Worm (Caenorhabditis elegans): Measurements from ENCODE around the gene vps-41.

Gene vps-41

DNA sequence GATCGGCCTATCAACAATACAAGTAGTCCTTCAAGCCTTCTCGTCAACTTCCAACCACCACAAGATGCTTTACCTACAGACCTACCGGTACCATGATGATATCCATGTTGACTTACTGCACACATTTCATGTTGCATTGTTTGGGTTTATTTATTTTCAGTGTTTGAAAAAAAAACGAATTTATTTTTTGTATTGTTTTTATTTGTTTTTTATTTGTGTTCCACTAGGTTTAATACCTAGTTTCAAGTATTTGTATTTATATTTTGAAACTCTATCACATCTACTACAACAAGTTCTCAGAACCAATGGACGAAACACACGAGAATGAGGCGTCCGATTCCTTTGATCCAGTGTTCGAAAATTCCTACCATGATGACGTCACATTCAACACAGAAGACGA is at the start of gene vps-41:
Gene vps-41, plus strand, starts transcription at position 301 of the 400 bp plus-strand sequence.
- TF ChIP-seq flt-1 (GFP tag; IDR thresholded peaks at IDR 0.05) = no peak
- no peak for TF ChIP-seq ref-1 (GFP tag; conservative IDR thresholded peaks at IDR 0.05)
- no peak for TF ChIP-seq ztf-29 (GFP tag; IDR thresholded peaks at IDR 0.05)
- no peak for TF ChIP-seq med-1 (GFP tag; optimal IDR thresholded peaks at IDR 0.05; ENCODE audit: insufficient read depth)
- TF ChIP-seq klf-2 (GFP tag; conservative IDR thresholded peaks at IDR 0.05) = no peak
- no peak for TF ChIP-seq tab-1 (GFP tag; IDR thresholded peaks at IDR 0.05)
- no peak for TF ChIP-seq T22C8.4 (GFP tag; IDR thresholded peaks at IDR 0.05)
- no peak for TF ChIP-seq cog-1 (tag; optimal IDR thresholded peaks at IDR 0.05)
- no peak for TF ChIP-seq ztf-23 (GFP tag; IDR thresholded peaks at IDR 0.05)

DNA sequence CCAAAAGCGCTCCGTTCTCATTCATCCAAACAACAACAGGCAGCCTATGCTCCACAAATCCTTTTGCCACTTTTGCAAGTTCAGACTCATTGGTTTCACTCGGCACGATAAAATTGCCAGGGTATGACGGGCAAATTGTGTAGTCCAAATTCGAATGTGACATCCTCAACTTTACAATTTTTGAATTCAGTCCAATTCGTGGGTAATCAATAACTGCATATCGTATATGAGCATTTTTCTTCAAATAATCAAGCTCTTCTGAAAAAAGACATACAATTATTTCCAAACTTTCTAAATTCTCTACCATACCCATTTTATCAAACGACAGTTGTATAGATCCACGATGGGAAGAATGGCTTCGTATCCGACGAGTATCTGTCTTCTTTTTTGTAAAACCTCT is 45.4 kb upstream of the vps-41 start:
- TF ChIP-seq tab-1 (GFP tag; IDR thresholded peaks at IDR 0.05) = no peak
- TF ChIP-seq klf-2 (GFP tag; conservative IDR thresholded peaks at IDR 0.05) = no peak
- TF ChIP-seq cog-1 (tag; optimal IDR thresholded peaks at IDR 0.05) = no peak
- no peak for TF ChIP-seq ref-1 (GFP tag; conservative IDR thresholded peaks at IDR 0.05)
- TF ChIP-seq ztf-23 (GFP tag; IDR thresholded peaks at IDR 0.05) = no peak
- no peak for TF ChIP-seq ztf-29 (GFP tag; IDR thresholded peaks at IDR 0.05)
- TF ChIP-seq med-1 (GFP tag; optimal IDR thresholded peaks at IDR 0.05; ENCODE audit: insufficient read depth) = no peak
- TF ChIP-seq flt-1 (GFP tag; IDR thresholded peaks at IDR 0.05) = no peak
- TF ChIP-seq T22C8.4 (GFP tag; IDR thresholded peaks at IDR 0.05) = no peak

DNA sequence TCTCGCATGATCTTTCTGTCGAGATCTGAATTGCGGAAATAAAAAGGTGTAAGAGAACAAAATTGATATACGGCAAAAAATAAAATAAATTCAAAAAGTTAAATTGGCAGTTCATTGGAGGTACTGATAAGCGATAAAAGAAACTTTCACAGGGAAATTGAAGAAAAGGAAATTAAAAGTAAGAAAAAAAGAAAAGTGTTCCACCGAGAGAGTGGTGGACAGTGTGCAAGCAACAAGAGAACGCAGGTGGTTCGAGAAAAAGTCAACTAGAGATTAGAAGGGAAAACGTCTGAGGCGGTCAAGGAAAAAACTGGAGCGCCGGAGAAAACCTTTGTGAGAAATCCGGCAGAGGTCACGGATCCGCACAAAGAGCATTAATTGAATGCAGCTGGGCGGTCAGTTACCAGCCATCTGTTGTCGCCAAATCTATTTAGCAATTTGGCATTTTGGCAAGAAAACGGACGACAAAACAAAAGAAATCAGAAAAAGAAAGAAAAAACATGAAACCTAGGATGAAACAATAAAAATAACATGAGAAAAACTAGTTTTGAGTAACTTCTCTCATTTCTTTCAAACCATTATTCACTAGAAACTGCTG is 40.1 kb upstream of the vps-41 start, which contains the start of gene mtm-5:
Gene mtm-5, minus strand, starts transcription at position 27 of the 598 bp plus-strand sequence.
- TF ChIP-seq med-1 (GFP tag; optimal IDR thresholded peaks at IDR 0.05; ENCODE audit: insufficient read depth) (no peak), ztf-29 (GFP tag; IDR thresholded peaks at IDR 0.05) (no peak), ztf-23 (GFP tag; IDR thresholded peaks at IDR 0.05) (no peak), ref-1 (GFP tag; conservative IDR thresholded peaks at IDR 0.05) (no peak), tab-1 (GFP tag; IDR thresholded peaks at IDR 0.05) (no peak), T22C8.4 (GFP tag; IDR thresholded peaks at IDR 0.05) (no peak), klf-2 (GFP tag; conservative IDR thresholded peaks at IDR 0.05) (no peak), flt-1 (GFP tag; IDR thresholded peaks at IDR 0.05) (no peak), cog-1 (tag; optimal IDR thresholded peaks at IDR 0.05) (no peak)

DNA sequence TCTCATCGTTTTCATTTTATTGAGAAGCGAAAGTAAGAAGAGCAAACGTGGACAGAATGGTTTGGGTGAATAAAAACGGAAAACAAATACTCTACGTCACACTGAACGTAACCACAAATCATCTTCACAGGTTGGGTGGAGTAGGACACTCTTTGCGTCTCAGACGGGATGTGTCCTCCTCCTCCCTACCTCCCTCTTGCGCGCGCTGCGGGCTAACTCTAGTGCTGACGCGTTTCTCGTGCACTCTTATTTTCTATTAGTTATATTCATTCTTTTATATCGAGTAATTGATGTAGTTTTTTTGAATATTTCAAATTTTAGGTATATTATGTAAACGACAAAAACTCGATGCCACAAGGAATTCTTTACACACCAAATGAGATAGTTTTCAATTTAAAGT is 39.6 kb upstream of the vps-41 start, which contains the start of gene Y34B4A.7:
Gene Y34B4A.7, plus strand, starts transcription at position 297 of the 400 bp plus-strand sequence.
- TF ChIP-seq ztf-29 (GFP tag; IDR thresholded peaks at IDR 0.05) (no peak), flt-1 (GFP tag; IDR thresholded peaks at IDR 0.05) (no peak; the same call in 1 of the 2 replicates), cog-1 (tag; optimal IDR thresholded peaks at IDR 0.05) (peak; percentile 10)

DNA sequence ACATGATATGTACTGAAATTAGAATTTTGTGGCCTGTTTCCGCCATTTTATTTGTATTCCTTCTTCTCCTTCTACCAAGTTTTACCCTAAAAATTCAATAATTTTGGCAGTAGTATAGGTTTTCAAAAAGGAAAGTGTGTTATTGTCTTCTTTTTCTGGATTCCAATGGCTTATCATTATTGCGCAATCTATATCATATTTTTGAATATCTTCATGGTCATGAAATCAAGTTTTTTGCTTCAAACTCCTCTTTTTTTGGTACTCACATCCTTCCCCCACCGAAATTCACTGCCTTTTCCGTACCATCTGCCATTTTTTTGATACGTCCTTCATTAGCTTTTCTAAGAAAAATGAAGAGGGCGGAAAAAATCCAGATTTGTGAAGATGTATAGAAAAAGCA is 34.9 kb upstream of the vps-41 start:
- TF ChIP-seq ztf-23 (GFP tag; IDR thresholded peaks at IDR 0.05) (no peak), T22C8.4 (GFP tag; IDR thresholded peaks at IDR 0.05) (no peak), flt-1 (GFP tag; IDR thresholded peaks at IDR 0.05) (no peak), med-1 (GFP tag; optimal IDR thresholded peaks at IDR 0.05; ENCODE audit: insufficient read depth) (no peak), tab-1 (GFP tag; IDR thresholded peaks at IDR 0.05) (no peak), ztf-29 (GFP tag; IDR thresholded peaks at IDR 0.05) (no peak), cog-1 (tag; optimal IDR thresholded peaks at IDR 0.05) (no peak), ref-1 (GFP tag; conservative IDR thresholded peaks at IDR 0.05) (no peak), klf-2 (GFP tag; conservative IDR thresholded peaks at IDR 0.05) (no peak)

DNA sequence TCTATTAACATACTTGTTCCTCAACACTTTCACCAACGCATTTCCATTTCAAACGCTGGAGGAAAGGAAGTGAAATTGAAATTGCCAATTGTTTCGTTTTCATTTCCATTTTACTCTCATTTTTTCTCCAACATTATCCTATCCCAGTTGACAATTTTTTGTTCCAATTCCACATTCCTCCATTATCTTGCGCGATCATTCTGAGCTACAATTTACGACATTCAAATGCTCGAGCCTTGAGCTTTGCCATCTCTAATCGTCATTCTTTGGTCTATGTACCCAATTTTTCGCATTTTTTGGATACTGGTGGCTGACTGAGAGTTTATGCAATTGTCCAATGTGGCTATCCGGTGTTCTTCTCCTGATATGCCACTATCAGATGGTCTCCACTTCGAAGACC is 34.0 kb upstream of the vps-41 start, which contains the start of gene Y34B4A.10:
Gene Y34B4A.10, plus strand, starts transcription at position 301 of the 400 bp plus-strand sequence.
- TF ChIP-seq tab-1 (GFP tag; IDR thresholded peaks at IDR 0.05) (no peak), klf-2 (GFP tag; conservative IDR thresholded peaks at IDR 0.05) (no peak), ztf-29 (GFP tag; IDR thresholded peaks at IDR 0.05) (no peak), ref-1 (GFP tag; conservative IDR thresholded peaks at IDR 0.05) (no peak), ztf-23 (GFP tag; IDR thresholded peaks at IDR 0.05) (no peak), cog-1 (tag; optimal IDR thresholded peaks at IDR 0.05) (no peak), flt-1 (GFP tag; IDR thresholded peaks at IDR 0.05) (no peak), T22C8.4 (GFP tag; IDR thresholded peaks at IDR 0.05) (no peak), med-1 (GFP tag; optimal IDR thresholded peaks at IDR 0.05; ENCODE audit: insufficient read depth) (no peak)

DNA sequence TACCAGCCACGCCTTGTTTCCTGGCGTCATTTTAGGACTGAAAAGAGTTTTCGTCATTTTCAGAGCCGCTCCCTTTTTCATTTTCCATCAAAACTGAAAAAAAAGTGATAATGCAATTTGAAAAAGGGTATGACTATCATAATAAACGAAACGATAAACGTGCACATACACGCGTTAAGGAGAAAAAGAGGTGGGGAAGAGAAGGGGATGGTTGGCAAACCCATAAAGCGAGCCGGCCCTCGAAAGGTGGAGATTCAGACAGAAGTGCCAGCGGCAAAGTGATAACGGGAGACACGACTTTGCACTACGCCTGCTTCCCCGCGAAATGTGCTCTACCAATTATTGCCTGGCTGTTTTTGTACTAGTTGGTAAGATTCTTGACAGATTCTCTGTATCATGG is 30.8 kb upstream of the vps-41 start, which contains the start of gene nspg-14:
Gene nspg-14, plus strand, starts transcription at position 250 of the 400 bp plus-strand sequence.
- no peak for TF ChIP-seq klf-2 (GFP tag; conservative IDR thresholded peaks at IDR 0.05)

DNA sequence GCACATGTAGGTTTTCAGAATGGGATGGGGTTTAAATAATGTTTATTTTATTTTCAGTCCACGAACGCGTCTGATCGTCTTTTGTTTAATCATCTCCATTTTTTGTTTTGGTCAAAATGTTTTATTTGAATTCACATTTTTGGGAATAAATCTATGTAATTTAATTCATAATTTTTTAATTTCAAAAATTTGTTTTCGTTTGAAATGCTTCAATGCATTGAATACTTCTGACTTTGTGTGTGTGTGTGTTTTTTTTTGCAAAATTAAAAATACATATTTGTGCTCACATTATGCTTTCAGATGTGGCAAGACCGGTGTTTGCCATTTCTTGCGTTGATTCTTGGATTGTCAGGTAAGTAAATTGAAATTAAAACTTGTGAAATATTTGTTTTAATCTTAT is 28.7 kb upstream of the vps-41 start, which contains the start of gene nspg-13:
Gene nspg-13, plus strand, starts transcription at position 301 of the 400 bp plus-strand sequence.
- TF ChIP-seq med-1 (GFP tag; optimal IDR thresholded peaks at IDR 0.05; ENCODE audit: insufficient read depth) (no peak), klf-2 (GFP tag; conservative IDR thresholded peaks at IDR 0.05) (no peak), ztf-29 (GFP tag; IDR thresholded peaks at IDR 0.05) (no peak), T22C8.4 (GFP tag; IDR thresholded peaks at IDR 0.05) (no peak), ztf-23 (GFP tag; IDR thresholded peaks at IDR 0.05) (no peak), flt-1 (GFP tag; IDR thresholded peaks at IDR 0.05) (no peak), ref-1 (GFP tag; conservative IDR thresholded peaks at IDR 0.05) (no peak), tab-1 (GFP tag; IDR thresholded peaks at IDR 0.05) (no peak), cog-1 (tag; optimal IDR thresholded peaks at IDR 0.05) (no peak)

DNA sequence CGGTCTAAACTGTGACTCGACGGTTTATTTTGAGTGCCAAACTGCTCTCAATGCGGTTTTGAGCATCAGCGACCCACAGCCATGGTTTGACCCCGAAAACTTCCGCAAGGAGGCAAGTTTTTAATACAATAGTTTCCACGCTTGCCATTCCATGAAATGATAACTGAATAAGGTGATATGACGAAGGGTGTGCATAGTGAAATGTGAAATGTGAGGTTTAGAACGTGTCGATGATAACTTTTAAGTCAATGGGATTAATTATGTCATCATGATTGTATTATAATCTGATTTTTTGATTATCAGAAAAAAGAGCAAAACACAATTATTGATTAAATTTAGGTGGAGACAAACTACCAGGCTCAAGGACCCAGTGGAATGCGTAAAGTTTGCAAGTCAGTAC is 28.3 kb upstream of the vps-41 start:
- TF ChIP-seq tab-1 (GFP tag; IDR thresholded peaks at IDR 0.05) (no peak), med-1 (GFP tag; optimal IDR thresholded peaks at IDR 0.05; ENCODE audit: insufficient read depth) (no peak), cog-1 (tag; optimal IDR thresholded peaks at IDR 0.05) (no peak), ztf-23 (GFP tag; IDR thresholded peaks at IDR 0.05) (no peak), ztf-29 (GFP tag; IDR thresholded peaks at IDR 0.05) (no peak), klf-2 (GFP tag; conservative IDR thresholded peaks at IDR 0.05) (no peak), ref-1 (GFP tag; conservative IDR thresholded peaks at IDR 0.05) (no peak), flt-1 (GFP tag; IDR thresholded peaks at IDR 0.05) (no peak), T22C8.4 (GFP tag; IDR thresholded peaks at IDR 0.05) (no peak)

DNA sequence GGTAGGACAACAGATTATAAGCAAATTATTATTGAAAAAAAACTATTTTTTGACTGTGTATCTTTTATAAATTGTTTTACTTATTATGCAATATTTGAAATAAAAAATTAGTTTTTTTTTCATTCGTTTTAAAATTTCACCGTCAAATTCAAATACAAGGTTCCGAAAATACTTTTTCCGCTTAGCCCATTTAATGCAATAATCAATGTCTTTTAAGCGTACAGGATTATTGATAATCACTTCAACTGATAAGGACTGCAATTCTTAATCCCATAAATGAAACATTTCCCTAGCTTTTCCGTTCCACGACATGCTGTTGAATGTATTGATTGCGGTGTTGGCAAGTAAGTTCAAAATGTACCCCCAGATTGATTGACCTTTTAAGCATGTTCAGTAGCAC is 26.6 kb upstream of the vps-41 start, which contains the start of gene nspg-12:
Gene nspg-12, plus strand, starts transcription at position 301 of the 400 bp plus-strand sequence.
- no peak for TF ChIP-seq tab-1 (GFP tag; IDR thresholded peaks at IDR 0.05)
- no peak for TF ChIP-seq ref-1 (GFP tag; conservative IDR thresholded peaks at IDR 0.05)
- no peak for TF ChIP-seq T22C8.4 (GFP tag; IDR thresholded peaks at IDR 0.05)
- TF ChIP-seq flt-1 (GFP tag; IDR thresholded peaks at IDR 0.05) = no peak
- no peak for TF ChIP-seq med-1 (GFP tag; optimal IDR thresholded peaks at IDR 0.05; ENCODE audit: insufficient read depth)
- no peak for TF ChIP-seq ztf-23 (GFP tag; IDR thresholded peaks at IDR 0.05)
- TF ChIP-seq cog-1 (tag; optimal IDR thresholded peaks at IDR 0.05) = no peak
- no peak for TF ChIP-seq ztf-29 (GFP tag; IDR thresholded peaks at IDR 0.05)
- TF ChIP-seq klf-2 (GFP tag; conservative IDR thresholded peaks at IDR 0.05) = no peak
